Fruit fly (Drosophila melanogaster): ENCODE results near the gene CG16965.

Gene CG16965

DNA sequence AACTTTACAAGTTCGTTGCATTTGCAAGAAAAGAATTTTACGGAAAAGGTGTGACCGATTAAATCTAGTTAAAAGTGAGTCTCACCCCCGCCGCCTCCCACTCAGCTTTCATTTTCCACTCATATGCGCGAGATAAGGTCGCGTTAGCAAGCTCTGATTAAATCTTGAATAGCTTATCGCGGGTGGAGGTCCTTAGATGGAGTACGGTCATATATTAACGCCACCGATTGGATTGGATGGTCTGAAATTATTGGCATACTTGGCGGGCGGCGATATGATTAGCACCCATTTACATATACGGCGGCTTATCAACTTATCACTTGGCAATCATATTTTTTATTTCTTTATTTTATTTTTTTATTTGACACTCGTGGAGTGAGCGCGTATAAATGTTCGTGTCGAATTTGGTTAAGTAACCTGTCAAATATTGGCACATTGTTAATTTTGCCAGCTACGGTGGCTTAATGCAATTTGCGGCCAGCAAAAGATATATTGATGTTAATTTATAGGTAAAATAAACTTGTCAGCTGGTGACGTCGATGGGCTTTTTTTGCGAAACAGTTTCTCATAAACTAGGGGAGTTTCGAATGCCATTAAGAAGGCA lies 48.3 kb downstream of the CG16965 start:
- TF ChIP-seq CG5204 (GFP tag; optimal IDR thresholded peaks at IDR 0.05), result no peak
- TF ChIP-seq Hr96 (GFP tag; optimal IDR thresholded peaks at IDR 0.05), result peak; percentile 7

DNA sequence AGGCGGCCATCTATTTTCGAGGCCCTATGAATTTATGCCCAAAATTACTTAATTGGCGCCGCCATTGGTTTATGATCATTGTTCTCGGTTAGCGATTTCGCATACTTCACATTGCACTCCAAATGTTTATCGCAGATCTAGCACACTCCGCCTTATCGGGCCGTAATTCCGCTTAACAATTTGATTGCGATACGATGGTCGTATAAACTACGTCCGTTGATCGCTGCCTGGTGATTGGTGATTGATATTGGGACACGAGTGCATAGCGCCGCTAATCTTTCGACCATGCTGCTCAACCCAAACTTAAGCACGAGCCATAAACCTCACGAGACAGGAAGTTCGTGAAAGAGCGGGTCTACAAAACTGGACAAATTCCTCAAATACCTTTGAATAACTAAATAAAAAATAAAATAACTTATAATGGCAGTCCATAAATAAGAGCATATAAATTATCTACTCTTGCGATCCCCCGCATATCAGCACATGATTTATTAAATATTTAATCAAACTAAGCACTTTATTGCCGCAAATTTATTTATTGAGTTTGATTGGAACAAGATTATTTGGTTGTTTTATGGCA lies 49.3 kb downstream of the CG16965 start:
- peak; percentile 4 for TF ChIP-seq cic (GFP tag; optimal IDR thresholded peaks at IDR 0.05)
- TF ChIP-seq Clk (GFP tag; optimal IDR thresholded peaks at IDR 0.05), result no peak

DNA sequence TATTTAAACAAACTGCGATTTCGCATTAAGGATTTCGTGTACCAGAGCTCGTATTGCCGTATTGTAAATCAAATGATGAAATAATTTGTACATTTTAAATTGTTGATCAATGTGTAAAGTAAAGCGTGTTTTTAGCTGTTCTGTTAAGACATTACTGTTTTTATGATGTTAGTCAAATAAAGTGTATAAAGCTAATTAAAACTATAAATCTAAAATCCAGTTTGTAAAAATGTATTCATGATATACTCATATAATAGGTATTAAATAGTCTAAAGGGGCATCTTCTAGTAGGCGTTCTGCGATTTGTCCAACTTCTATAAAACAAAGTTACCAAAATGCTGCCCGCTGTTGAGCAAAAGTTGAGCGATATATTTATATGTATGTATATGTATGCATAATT lies 52.5 kb downstream of the CG16965 start, which contains the start of gene CG18788:
TSS of gene CG18788 (plus strand) at position 301 of the 400 bp plus-strand sequence.
- TF ChIP-seq pad (GFP tag; optimal IDR thresholded peaks at IDR 0.05), result no peak
